Fruit fly (Drosophila melanogaster) whole organism, wandering third instar larva: ENCODE measurements around the gene melt.

Experiments
- Abd-B ChIP-seq: fragments of >200 bp; optimal IDR thresholded peaks from 2 replicates; lab custom pipeline; 2017; ENCODE audit warnings: missing biosample characterization, missing genetic modification characterization
- Dif ChIP-seq: fragments of 200-275, 200-300 bp; sonication (Bioruptor generic); optimal IDR thresholded peaks from 2 replicates; lab custom pipeline; 2018; ENCODE audit warnings: missing biosample characterization, missing genetic modification characterization; ENCODE audit not compliant: partially characterized antibody
- dmrt93B ChIP-seq: fragments of 200-800 bp; sonication (Bioruptor generic); optimal IDR thresholded peaks from 2 replicates; lab custom pipeline; 2018; ENCODE audit warnings: missing biosample characterization, mild to moderate bottlenecking, missing genetic modification characterization
- fru ChIP-seq: fragments of 200-800 bp; sonication (Bioruptor generic); optimal IDR thresholded peaks from 3 replicates; lab custom pipeline; 2016; ENCODE audit warnings: missing biosample characterization, mild to moderate bottlenecking, missing genetic modification characterization
- pan ChIP-seq: fragments of >200 bp; optimal IDR thresholded peaks from 2 replicates; lab custom pipeline; 2017
- psq ChIP-seq: fragments of 200-800 bp; sonication (Bioruptor generic); optimal IDR thresholded peaks from 3 replicates; lab custom pipeline; 2017; ENCODE audit warnings: missing biosample characterization, mild to moderate bottlenecking, missing genetic modification characterization, moderate library complexity

DNA sequence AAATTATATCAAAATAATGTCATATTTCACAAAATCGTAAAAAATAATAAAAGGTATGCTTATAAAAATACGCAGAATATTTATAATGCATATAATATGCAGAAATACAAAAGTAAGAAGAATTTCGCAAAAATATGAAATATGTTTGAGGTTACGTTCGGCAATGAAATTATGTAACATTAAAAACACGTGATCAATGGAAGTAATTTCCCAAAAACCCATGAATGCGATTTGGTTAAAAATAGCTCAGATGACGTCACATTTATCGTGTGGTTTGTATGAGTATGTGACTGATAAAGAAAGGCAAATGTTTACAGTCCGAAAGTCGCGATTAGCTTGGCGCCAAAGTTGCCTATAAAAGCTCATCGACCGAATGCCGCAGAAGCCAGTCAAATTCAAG is 23.4 kb downstream of the melt start, which contains the start of gene CG8620:
- TF ChIP-seq psq (GFP tag; lab: Kevin White, UChicago) = no peak
- no peak for TF ChIP-seq pan (lab: Kevin White, UChicago)
- TF ChIP-seq fru (GFP tag; lab: Kevin White, UChicago) = no peak
- TF ChIP-seq Abd-B (GFP tag; lab: Kevin White, UChicago) = no peak
- no peak for TF ChIP-seq Dif
- TF ChIP-seq dmrt93B (GFP tag; lab: Kevin White, UChicago) = no peak
